Worm (Caenorhabditis elegans) whole organism, young adult: Measurements from ENCODE around the gene Y39G8B.2.

Source experiments
- B0035.1 ChIP-seq: sonication (generic microtip); optimal IDR thresholded peaks from 2 replicates; lab custom pipeline; 2016; ENCODE audit warnings: missing genetic modification characterization, mild to moderate bottlenecking, missing compliant biosample characterization, missing genotype, missing genetic modification reagents
- B0336.3 ChIP-seq: fragments of 200-800 bp; sonication (Bioruptor generic); IDR thresholded peaks from 2 replicates; pipeline ENCODE4 v1.3.6; 2022; ENCODE audit warnings: missing genetic modification characterization, missing compliant biosample characterization
- C06A6.2 ChIP-seq: fragments of 200-800 bp; sonication (Bioruptor generic); conservative IDR thresholded peaks from 2 replicates; pipeline ENCODE4 v1.3.6; 2022; ENCODE audit warnings: missing genetic modification characterization, missing compliant biosample characterization
- F23B12.7 ChIP-seq: sonication (generic microtip); optimal IDR thresholded peaks from 2 replicates; lab custom pipeline; 2017; ENCODE audit warnings: missing genetic modification characterization, mild to moderate bottlenecking, missing compliant biosample characterization, antibody characterized with exemption, moderate library complexity; ENCODE audit not compliant: insufficient read depth
- K12H6.12 ChIP-seq: fragments of 200-800 bp; sonication (Bioruptor generic); optimal IDR thresholded peaks from 2 replicates; lab custom pipeline; 2018; ENCODE audit warnings: mild to moderate bottlenecking, missing genetic modification characterization, missing compliant biosample characterization
- Y95B8A.8 ChIP-seq: fragments of 200-800 bp; sonication (Bioruptor generic); IDR thresholded peaks from 2 replicates; pipeline ENCODE4 v1.3.6; 2022; ENCODE audit warnings: missing genetic modification reagents, missing genetic modification characterization, missing compliant biosample characterization
- akir-1 ChIP-seq: fragments of 200-800 bp; sonication (Bioruptor generic); optimal IDR thresholded peaks from 2 replicates; lab custom pipeline; 2018; ENCODE audit warnings: mild to moderate bottlenecking, missing genetic modification characterization, moderate library complexity, missing compliant biosample characterization
- ama-1 ChIP-seq, 3 experiments: fragments of 150-350 bp in 1 of 3; sonication (generic microtip) in 2 of 3; optimal IDR thresholded peaks; 2 replicates each; lab custom pipeline; 2014 to 2018; ENCODE audit warnings: missing biosample characterization in 2 of 3, missing genetic modification characterization in 2 of 3, missing genetic modification reagents in 2 of 3
- aptf-2 ChIP-seq: fragments of 200-800 bp; sonication (Bioruptor generic); conservative IDR thresholded peaks from 2 replicates; pipeline ENCODE4 v1.3.6; 2022; ENCODE audit warnings: missing genetic modification reagents, missing genetic modification characterization, missing compliant biosample characterization
- aptf-3 ChIP-seq: fragments of 200-800 bp; sonication (Bioruptor generic); IDR thresholded peaks from 2 replicates; pipeline ENCODE4 v1.3.6; 2022; ENCODE audit warnings: missing genetic modification characterization, missing compliant biosample characterization
- atf-7 ChIP-seq: sonication (generic microtip); optimal IDR thresholded peaks from 2 replicates; lab custom pipeline; 2017; ENCODE audit warnings: mild to moderate bottlenecking, missing genetic modification characterization, missing compliant biosample characterization
- cebp-1 ChIP-seq, 2 experiments: fragments of 200-800 bp in 1 of 2; sonication (Bioruptor generic) in 1 of 2; sonication (generic microtip) in 1 of 2; IDR thresholded peaks in 1 of 2; optimal IDR thresholded peaks in 1 of 2; 2 replicates each; pipeline versions ENCODE4 v1.3.6 to Lab custom; 2017 to 2022; ENCODE audit warnings: missing compliant biosample characterization in 2 of 2, missing genetic modification characterization in 2 of 2, mild to moderate bottlenecking in 1 of 2, missing genetic modification reagents in 1 of 2, moderate library complexity in 1 of 2
- die-1 ChIP-seq: sonication (generic microtip); optimal IDR thresholded peaks from 2 replicates; lab custom pipeline; 2016; ENCODE audit warnings: missing genotype, mild to moderate bottlenecking, missing genetic modification characterization, missing compliant biosample characterization
- dpff-1 ChIP-seq: sonication (generic microtip); optimal IDR thresholded peaks from 2 replicates; lab custom pipeline; 2017; ENCODE audit warnings: mild to moderate bottlenecking, missing genetic modification characterization, missing compliant biosample characterization
- egl-18 ChIP-seq: fragments of 200-800 bp; sonication (Bioruptor generic); IDR thresholded peaks from 2 replicates; pipeline ENCODE4 v1.3.6; 2022; ENCODE audit warnings: missing genetic modification reagents, missing genetic modification characterization, missing compliant biosample characterization
- egrh-3 ChIP-seq: fragments of 200-800 bp; sonication (Bioruptor generic); IDR thresholded peaks from 2 replicates; pipeline ENCODE4 v1.3.6; 2022; ENCODE audit warnings: missing genetic modification reagents, missing genetic modification characterization, missing compliant biosample characterization
- ets-4 ChIP-seq: fragments of 200-800 bp; sonication (Bioruptor generic); optimal IDR thresholded peaks from 2 replicates; lab custom pipeline; 2018; ENCODE audit warnings: mild to moderate bottlenecking, missing genetic modification characterization, missing compliant biosample characterization
- hlh-26 ChIP-seq: fragments of 200-800 bp; sonication (Bioruptor generic); conservative IDR thresholded peaks from 2 replicates; pipeline ENCODE4 v1.3.6; 2022; ENCODE audit warnings: missing genetic modification reagents, missing genetic modification characterization, missing compliant biosample characterization
- lin-35 ChIP-seq, 3 experiments: fragments of 150-350 bp in 2 of 3; sonication (generic microtip) in 1 of 3; optimal IDR thresholded peaks; 2 replicates each; lab custom pipeline; 2014 to 2018; ENCODE audit warnings: missing biosample characterization in 3 of 3, missing genetic modification characterization in 3 of 3, missing genetic modification reagents in 3 of 3
- lin-40 ChIP-seq: sonication (generic microtip); optimal IDR thresholded peaks from 2 replicates; lab custom pipeline; 2016; ENCODE audit warnings: missing genetic modification characterization, mild to moderate bottlenecking, missing compliant biosample characterization, missing genotype, missing genetic modification reagents
- lin-54 ChIP-seq: fragments of 200-800 bp; sonication (Bioruptor generic); optimal IDR thresholded peaks from 2 replicates; lab custom pipeline; 2018; ENCODE audit warnings: mild to moderate bottlenecking, missing genetic modification characterization, missing compliant biosample characterization
- lir-1 ChIP-seq: fragments of 200-800 bp; sonication (Bioruptor generic); conservative IDR thresholded peaks from 2 replicates; pipeline ENCODE4 v1.3.6; 2022; ENCODE audit warnings: missing genetic modification reagents, missing genetic modification characterization, missing compliant biosample characterization
- mcd-1 ChIP-seq: fragments of 200-800 bp; sonication (Bioruptor generic); IDR thresholded peaks from 2 replicates; pipeline ENCODE4 v1.3.6; 2022; ENCODE audit warnings: missing genetic modification reagents, missing genetic modification characterization, missing compliant biosample characterization
- mel-28 ChIP-seq: sonication (generic microtip); optimal IDR thresholded peaks from 2 replicates; lab custom pipeline; 2016; ENCODE audit warnings: borderline replicate concordance, mild to moderate bottlenecking, missing genetic modification characterization, missing compliant biosample characterization
- mes-4 ChIP-seq: sonication (generic microtip); optimal IDR thresholded peaks from 2 replicates; lab custom pipeline; 2016; ENCODE audit warnings: missing genotype, missing genetic modification characterization, missing compliant biosample characterization
- mxl-1 ChIP-seq: sonication (generic microtip); optimal IDR thresholded peaks from 2 replicates; lab custom pipeline; 2016; ENCODE audit warnings: missing genetic modification characterization, missing compliant biosample characterization
- nfyb-1 ChIP-seq: fragments of 200-800 bp; sonication (Bioruptor generic); IDR thresholded peaks from 2 replicates; pipeline ENCODE4 v1.3.6; 2022; ENCODE audit warnings: missing genetic modification reagents, missing genetic modification characterization, missing compliant biosample characterization
- nhr-179 ChIP-seq: sonication (generic microtip); optimal IDR thresholded peaks from 2 replicates; lab custom pipeline; 2016; ENCODE audit warnings: mild to moderate bottlenecking, missing genetic modification characterization, missing compliant biosample characterization
- nhr-80 ChIP-seq: sonication (generic microtip); optimal IDR thresholded peaks from 2 replicates; lab custom pipeline; 2016; ENCODE audit warnings: missing genetic modification characterization, missing compliant biosample characterization
- repo-1 ChIP-seq: sonication (generic microtip); optimal IDR thresholded peaks from 2 replicates; lab custom pipeline; 2017; ENCODE audit warnings: mild to moderate bottlenecking, missing genetic modification characterization, missing compliant biosample characterization
- sea-2 ChIP-seq: fragments of 200-800 bp; sonication (Bioruptor generic); IDR thresholded peaks from 2 replicates; pipeline ENCODE4 v1.3.6; 2022; ENCODE audit warnings: missing genetic modification characterization, missing compliant biosample characterization
- snpc-4 ChIP-seq, 5 experiments: fragments of 150-350 bp in 1 of 5; sonication (generic microtip) in 4 of 5; optimal IDR thresholded peaks; 2 replicates each; lab custom pipeline; 2014 to 2018; ENCODE audit warnings: missing genetic modification characterization in 5 of 5, missing biosample characterization in 3 of 5, antibody characterized with exemption in 2 of 5, mild to moderate bottlenecking in 2 of 5, missing compliant biosample characterization in 2 of 5, missing genotype in 2 of 5, moderate library complexity in 2 of 5, missing genetic modification reagents in 1 of 5
- unc-62 ChIP-seq: fragments of 150-350 bp; optimal IDR thresholded peaks from 2 replicates; lab custom pipeline; 2014; ENCODE audit warnings: missing biosample characterization, missing genetic modification reagents, missing genetic modification characterization
- zfh-2 ChIP-seq: fragments of 200-800 bp; sonication (Bioruptor generic); conservative IDR thresholded peaks from 2 replicates; pipeline ENCODE4 v1.3.6; 2022; ENCODE audit warnings: missing genetic modification reagents, missing genetic modification characterization, missing compliant biosample characterization
- ztf-22 ChIP-seq: fragments of 200-800 bp; sonication (Bioruptor generic); optimal IDR thresholded peaks from 2 replicates; lab custom pipeline; 2018; ENCODE audit warnings: mild to moderate bottlenecking, missing genetic modification characterization, moderate library complexity, missing compliant biosample characterization
- ztf-25 ChIP-seq: fragments of 200-800 bp; sonication (Bioruptor generic); IDR thresholded peaks from 2 replicates; pipeline ENCODE4 v1.3.6; 2022; ENCODE audit warnings: missing genetic modification reagents, missing genetic modification characterization, missing compliant biosample characterization
- ztf-3 ChIP-seq: fragments of 200-800 bp; sonication (Bioruptor generic); optimal IDR thresholded peaks from 2 replicates; lab custom pipeline; 2018; ENCODE audit warnings: mild to moderate bottlenecking, missing genetic modification characterization, missing compliant biosample characterization
- ztf-6 ChIP-seq: fragments of 200-800 bp; sonication (Bioruptor generic); IDR thresholded peaks from 2 replicates; pipeline ENCODE4 v1.3.6; 2022; ENCODE audit warnings: missing genetic modification reagents, missing genetic modification characterization, missing compliant biosample characterization

The Y39G8B.2 gene

DNA sequence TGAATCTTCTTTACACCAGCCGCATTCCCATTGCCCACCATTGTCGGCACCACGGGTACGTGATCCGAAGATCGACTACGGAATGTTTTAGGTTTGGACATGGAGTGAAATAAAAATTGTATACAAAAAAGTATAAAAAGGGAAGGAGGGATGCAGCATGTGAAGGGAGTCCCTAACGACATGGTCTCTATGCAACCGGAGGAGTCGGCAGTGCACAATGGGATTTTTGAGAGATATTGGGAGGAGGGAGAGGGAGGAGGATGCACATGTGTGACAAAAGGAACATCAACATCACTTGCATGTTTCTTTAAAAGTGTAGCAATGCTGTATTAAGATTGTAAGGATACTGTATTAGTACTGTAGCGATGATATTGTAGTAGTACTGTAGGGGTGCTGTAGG lies 36.5 kb downstream of the Y39G8B.2 start, which contains the start of gene W07G1.1:
Gene W07G1.1, minus strand, starts transcription at position 101 of the 400 bp plus-strand sequence.
- no peak for TF ChIP-seq lin-54
- no peak for TF ChIP-seq mes-4 (tag; lab: Kevin White, UChicago)
- TF ChIP-seq mxl-1, result no peak
- TF ChIP-seq aptf-2 (GFP tag; lab: Robert Waterston, UW), result no peak
- TF ChIP-seq die-1, result no peak
- TF ChIP-seq B0035.1 (tag; lab: Kevin White, UChicago), result no peak
- no peak for TF ChIP-seq nhr-179 (tag; lab: Kevin White, UChicago)
- TF ChIP-seq B0336.3 (GFP tag; lab: Robert Waterston, UW), result no peak
- no peak for TF ChIP-seq lin-40 (tag; lab: Kevin White, UChicago)
- TF ChIP-seq repo-1 (tag; lab: Kevin White, UChicago), result no peak
- no peak for TF ChIP-seq ztf-22 (GFP tag; lab: Kevin White, UChicago)
- TF ChIP-seq dpff-1 (tag; lab: Kevin White, UChicago), result no peak
- TF ChIP-seq ztf-25 (GFP tag; lab: Robert Waterston, UW), result no peak
- no peak for TF ChIP-seq C06A6.2
- no peak for TF ChIP-seq F23B12.7 (tag; lab: Kevin White, UChicago)
- TF ChIP-seq nfyb-1 (GFP tag; lab: Robert Waterston, UW), result no peak
- TF ChIP-seq sea-2 (GFP tag; lab: Robert Waterston, UW), result no peak
- TF ChIP-seq, all 124 proteins: peak for 0

DNA sequence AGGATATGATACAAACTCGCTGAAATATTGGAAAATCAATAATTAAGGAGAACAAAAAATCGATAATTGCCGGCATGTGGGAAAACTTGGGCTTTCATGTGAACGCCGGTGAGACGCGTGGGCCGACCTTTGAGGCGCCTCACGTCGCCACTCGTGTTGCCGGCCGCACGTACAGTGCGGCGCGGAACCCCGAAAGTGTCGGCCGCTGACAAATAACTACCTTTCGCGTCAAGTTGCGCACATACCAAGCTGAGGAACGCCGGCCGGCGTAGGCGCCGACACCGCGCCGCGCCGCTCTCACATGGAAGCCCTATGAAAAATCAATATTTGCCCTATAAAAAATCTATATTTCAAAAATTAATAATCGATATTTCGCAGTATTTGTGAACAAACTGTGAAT lies 37.7 kb downstream of the Y39G8B.2 start:
- TF ChIP-seq mel-28 (tag; lab: Kevin White, UChicago) (no peak), cebp-1 (GFP tag; IDR thresholded peaks at IDR 0.05; lab: Robert Waterston, UW) (no peak), cebp-1 (tag; optimal IDR thresholded peaks at IDR 0.05; lab: Kevin White, UChicago) (no peak), ztf-3 (GFP tag; lab: Kevin White, UChicago) (no peak), ztf-6 (GFP tag; lab: Robert Waterston, UW) (no peak), akir-1 (GFP tag; lab: Kevin White, UChicago) (no peak), snpc-4 (GFP tag; optimal IDR thresholded peaks at IDR 0.05; lab: Kevin White, UChicago) (no peak), snpc-4 (tag; optimal IDR thresholded peaks at IDR 0.05; lab: Kevin White, UChicago) (peak in 2 of 4 experiments; percentile 49 to 81), ztf-25 (GFP tag; lab: Robert Waterston, UW) (no peak), ets-4 (GFP tag; lab: Kevin White, UChicago) (no peak), lin-35 (GFP tag; optimal IDR thresholded peaks at IDR 0.05; lab: Kevin White, UChicago) (no peak), egrh-3 (peak; percentile 39; the same call in 1 of the 2 replicates), unc-62 (no peak), zfh-2 (GFP tag; lab: Robert Waterston, UW) (peak; percentile 77), atf-7 (tag; lab: Kevin White, UChicago) (no peak)

DNA sequence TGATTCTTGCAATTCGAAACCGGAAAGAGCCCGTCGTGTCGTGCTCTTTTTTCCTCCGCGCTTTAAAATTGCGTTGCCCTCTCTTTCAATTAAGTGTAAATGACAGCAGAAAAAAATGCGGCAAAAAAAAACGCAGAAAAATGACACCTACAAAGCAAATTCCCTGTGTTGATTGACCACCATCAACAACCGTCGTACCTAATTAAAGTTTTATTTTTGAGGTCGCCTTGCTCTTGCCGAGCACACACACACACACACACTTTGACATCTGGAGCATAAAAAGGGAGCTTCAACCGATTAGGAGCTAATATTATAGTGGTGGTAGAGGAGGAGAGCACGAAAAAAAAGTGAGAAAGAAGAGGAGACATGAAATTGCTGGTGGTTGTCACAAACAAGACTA lies 40.1 kb downstream of the Y39G8B.2 start:
- no peak for TF ChIP-seq lir-1 (GFP tag; lab: Robert Waterston, UW)
- TF ChIP-seq mel-28 (tag; lab: Kevin White, UChicago), result no peak
- TF ChIP-seq hlh-26 (GFP tag; lab: Robert Waterston, UW), result no peak
- TF ChIP-seq egl-18 (GFP tag; lab: Robert Waterston, UW), result no peak
- no peak for TF ChIP-seq nhr-80 (tag; lab: Kevin White, UChicago)
- TF ChIP-seq K12H6.12 (tag; lab: Kevin White, UChicago), result no peak
- TF ChIP-seq mcd-1 (GFP tag; lab: Robert Waterston, UW), result no peak
- no peak for TF ChIP-seq Y95B8A.8 (GFP tag; lab: Robert Waterston, UW)
- no peak for TF ChIP-seq ama-1 (optimal IDR thresholded peaks at IDR 0.05; lab: Kevin White, UChicago)
- TF ChIP-seq ama-1 (GFP tag; optimal IDR thresholded peaks at IDR 0.05; lab: Kevin White, UChicago), result no peak
- TF ChIP-seq aptf-3 (GFP tag; lab: Robert Waterston, UW), result no peak
- TF ChIP-seq, all 124 proteins: peak for 0
